Fruit fly (Drosophila melanogaster): ENCODE data around the gene CG11755.
A peak's percentile ranks its signal among the peaks of the same experiment; 100 is the strongest.

The CG11755 gene

dm6 chr3R:8712722-8713131 is 36.0 kb downstream of the CG11755 start, which contains the start of gene CG8112:
CG8112 (plus strand) TSS chr3R:8712933.
- TF ChIP-seq Ets98B (GFP tag; IDR thresholded peaks at IDR 0.05) (peak; percentile 20; the same call in 1 of the 2 replicates), CG15710 (tag; optimal IDR thresholded peaks at IDR 0.05) (peak; percentile 25), CG8159 (tag; optimal IDR thresholded peaks at IDR 0.05) (peak; percentile 23), CG4496 (GFP tag; IDR thresholded peaks at IDR 0.05) (peak; percentile 12; the same call in 1 of the 3 replicates), Pif1B (GFP tag; optimal IDR thresholded peaks at IDR 0.05) (peak; percentile 38), CG13204 (GFP tag; optimal IDR thresholded peaks at IDR 0.05) (no peak), CG12605 (GFP tag; IDR thresholded peaks at IDR 0.05) (0 out of 2 replicates have a peak, but pooled peaks have one; percentile 9), CG17806 (tag; optimal IDR thresholded peaks at IDR 0.05) (peak; percentile 5), CG14655 (GFP tag; optimal IDR thresholded peaks at IDR 0.05) (no peak), CG10348 (GFP tag; IDR thresholded peaks at IDR 0.05) (no peak), Snoo (tag; optimal IDR thresholded peaks at IDR 0.05) (peak; percentile 30)

DNA sequence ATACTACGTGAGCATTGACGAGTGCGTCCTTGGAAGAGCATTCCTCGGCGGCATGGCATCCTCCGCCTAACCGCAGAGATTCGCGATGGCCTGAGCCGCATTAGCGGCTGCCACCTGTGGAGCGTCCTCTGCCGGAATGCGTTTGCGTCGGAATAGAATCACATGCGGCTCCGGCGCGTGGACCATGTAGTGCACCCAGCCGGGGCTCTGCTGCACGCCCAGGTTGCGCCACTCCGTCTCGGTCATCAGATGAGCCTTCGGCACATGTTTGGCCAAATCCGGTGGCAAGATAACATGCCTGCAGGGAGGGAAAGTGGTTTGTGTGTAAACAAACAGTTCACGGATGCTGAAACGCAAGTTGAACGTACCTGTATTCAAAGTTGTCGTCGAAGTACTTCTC is 38.7 kb downstream of the CG11755 start:
- TF ChIP-seq CG12605 (GFP tag; IDR thresholded peaks at IDR 0.05) (peak; percentile 55; the same call in 1 of the 2 replicates), CG17806 (tag; optimal IDR thresholded peaks at IDR 0.05) (no peak)

DNA sequence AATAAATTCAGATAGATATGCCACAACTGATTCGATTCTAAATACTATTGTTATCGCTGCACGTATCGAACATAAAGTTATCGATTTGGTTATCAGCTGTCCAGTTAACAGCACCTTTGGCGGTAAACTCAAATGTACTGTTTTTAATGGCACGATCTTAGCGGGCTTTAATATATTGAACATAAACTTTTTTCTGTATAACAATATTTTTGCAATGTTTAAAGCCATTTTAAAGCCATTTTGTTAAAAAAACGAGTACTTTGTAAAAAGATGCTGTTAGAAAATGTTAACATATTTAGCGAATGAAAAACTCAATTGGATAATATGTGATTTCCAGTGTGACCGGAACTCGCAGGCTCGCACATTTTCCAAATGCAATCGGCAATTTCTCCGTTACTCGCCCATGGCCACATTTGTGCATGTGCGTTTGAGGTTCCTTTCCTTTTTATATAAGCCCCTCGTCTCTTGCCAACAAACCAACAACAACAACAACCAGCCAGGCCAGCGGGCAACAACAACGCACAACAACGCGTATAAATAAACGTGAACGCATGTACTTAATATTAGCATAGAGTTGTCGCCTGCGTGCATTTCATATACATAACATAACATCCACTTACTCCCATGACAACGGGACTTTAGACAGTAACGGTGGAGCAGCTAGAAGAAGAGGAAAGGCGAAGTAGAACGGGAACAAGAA is 39.3 kb downstream of the CG11755 start, which contains the start of gene TMEM216:
TSS of gene TMEM216 (plus strand) at position 393 of the 700 bp plus-strand sequence.
- peak; percentile 28 for TF ChIP-seq gl (tag; optimal IDR thresholded peaks at IDR 0.05)
- TF ChIP-seq CG4496 (GFP tag; IDR thresholded peaks at IDR 0.05): 0 out of 3 replicates have a peak, but pooled peaks have one; percentile 17
- TF ChIP-seq CG32121 (GFP tag; IDR thresholded peaks at IDR 0.05): no peak
- no peak for TF ChIP-seq CG15710 (tag; optimal IDR thresholded peaks at IDR 0.05)
- TF ChIP-seq EcR (GFP tag; optimal IDR thresholded peaks at IDR 0.05): peak; percentile 2

dm6 chr3R:8716551-8716879 is 39.8 kb downstream of the CG11755 start:
- TF ChIP-seq CG9948 (tag; optimal IDR thresholded peaks at IDR 0.05) (peak; percentile 30), CG17806 (tag; optimal IDR thresholded peaks at IDR 0.05) (peak; percentile 19), CG8301 (tag; optimal IDR thresholded peaks at IDR 0.05) (peak; percentile 11), CG12605 (GFP tag; IDR thresholded peaks at IDR 0.05) (no peak), Ets98B (GFP tag; IDR thresholded peaks at IDR 0.05) (no peak), CG15710 (tag; optimal IDR thresholded peaks at IDR 0.05) (peak; percentile 4), CG10348 (GFP tag; IDR thresholded peaks at IDR 0.05) (no peak)

DNA sequence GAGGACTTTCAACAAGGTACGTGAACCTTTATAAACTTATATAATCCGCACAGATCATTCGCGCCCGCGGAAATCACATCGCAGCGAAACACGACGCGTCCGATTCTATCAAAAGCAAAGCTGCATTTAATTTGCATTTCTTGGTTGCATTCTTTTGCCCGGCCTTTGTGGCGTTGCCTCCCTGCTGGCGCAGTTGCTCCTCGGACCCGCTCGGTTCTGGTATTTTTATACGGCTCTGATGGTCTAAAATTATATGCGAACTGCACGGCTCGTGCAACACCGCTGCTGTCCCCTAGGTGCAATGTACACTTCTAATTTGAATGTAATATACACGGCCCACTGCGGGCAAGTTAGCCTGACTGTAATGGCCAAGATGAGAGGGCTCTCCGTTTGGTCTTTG is 41.6 kb downstream of the CG11755 start, which contains the start of gene Cks85A:
TSS of gene Cks85A (minus strand) at position 101 of the 400 bp plus-strand sequence.
- TF ChIP-seq rn (GFP tag; IDR thresholded peaks at IDR 0.05) (no peak), Pif1A (GFP tag; optimal IDR thresholded peaks at IDR 0.05) (no peak), CG8301 (tag; optimal IDR thresholded peaks at IDR 0.05) (no peak), CG34367 (tag; optimal IDR thresholded peaks at IDR 0.05) (no peak), CG9948 (tag; optimal IDR thresholded peaks at IDR 0.05) (no peak), CG10348 (GFP tag; IDR thresholded peaks at IDR 0.05) (no peak), CG14655 (GFP tag; optimal IDR thresholded peaks at IDR 0.05) (no peak), CG17806 (tag; optimal IDR thresholded peaks at IDR 0.05) (no peak), CG32121 (GFP tag; IDR thresholded peaks at IDR 0.05) (no peak; the same call in 1 of the 2 replicates), CG12605 (GFP tag; IDR thresholded peaks at IDR 0.05) (no peak)

DNA sequence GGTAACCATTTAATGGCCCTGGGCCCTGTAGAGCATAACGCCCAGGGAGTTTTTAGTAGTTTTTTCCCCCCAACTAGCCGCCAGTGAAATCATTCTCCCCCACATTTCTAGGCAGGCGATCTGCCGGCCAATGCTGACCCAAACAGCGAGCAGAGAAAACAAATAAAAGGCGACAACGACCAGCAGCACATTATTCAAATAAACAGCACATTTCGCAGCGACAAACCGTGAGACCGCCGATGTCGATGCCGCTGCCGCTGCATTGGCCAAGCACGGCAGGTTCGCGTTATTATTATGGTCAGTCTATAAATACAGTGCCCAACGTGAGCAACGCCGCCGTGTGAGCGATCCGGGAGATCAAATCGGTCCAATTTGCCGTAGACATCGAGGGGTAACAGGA is 42.2 kb downstream of the CG11755 start, which contains the start of gene CG11760:
TSS of gene CG11760 (plus strand) at position 301 of the 400 bp plus-strand sequence.
- no peak for TF ChIP-seq Snoo (tag; optimal IDR thresholded peaks at IDR 0.05)
- TF ChIP-seq gl (tag; optimal IDR thresholded peaks at IDR 0.05): no peak
- no peak for TF ChIP-seq CG12605 (GFP tag; IDR thresholded peaks at IDR 0.05)
- no peak for TF ChIP-seq CG9948 (tag; optimal IDR thresholded peaks at IDR 0.05)
- TF ChIP-seq CG13204 (GFP tag; optimal IDR thresholded peaks at IDR 0.05): no peak
- no peak for TF ChIP-seq CG32121 (GFP tag; IDR thresholded peaks at IDR 0.05)
- no peak for TF ChIP-seq CG34367 (tag; optimal IDR thresholded peaks at IDR 0.05)
- no peak for TF ChIP-seq CG15710 (tag; optimal IDR thresholded peaks at IDR 0.05)
- TF ChIP-seq CG4496 (GFP tag; IDR thresholded peaks at IDR 0.05): 0 out of 3 replicates have a peak, but pooled peaks have one; percentile 29

dm6 chr3R:8721071-8721470 is 44.4 kb downstream of the CG11755 start, which contains the start of gene CG8136:
CG8136 (plus strand) TSS chr3R:8721371.
- no peak for TF ChIP-seq CG9948 (tag; optimal IDR thresholded peaks at IDR 0.05)
- no peak for TF ChIP-seq Snoo (tag; optimal IDR thresholded peaks at IDR 0.05)
- no peak for TF ChIP-seq rn (GFP tag; IDR thresholded peaks at IDR 0.05)
- TF ChIP-seq CG8301 (tag; optimal IDR thresholded peaks at IDR 0.05): no peak
- no peak for TF ChIP-seq CG14655 (GFP tag; optimal IDR thresholded peaks at IDR 0.05)
- no peak for TF ChIP-seq Ets98B (GFP tag; IDR thresholded peaks at IDR 0.05)
- TF ChIP-seq Pif1B (GFP tag; optimal IDR thresholded peaks at IDR 0.05): no peak
- no peak for TF ChIP-seq CG10348 (GFP tag; IDR thresholded peaks at IDR 0.05)
- no peak for TF ChIP-seq fd96Ca (GFP tag; IDR thresholded peaks at IDR 0.05)
- TF ChIP-seq CG4496 (GFP tag; IDR thresholded peaks at IDR 0.05): no peak
- no peak for TF ChIP-seq CG8159 (tag; optimal IDR thresholded peaks at IDR 0.05)

All from whole organism, pupa.